Fruit fly (Drosophila melanogaster) whole organism, wandering third instar larva: ENCODE results near the gene Alg10.

Experiments
- CrebA ChIP-seq: fragments of 200-800 bp; sonication (Bioruptor generic); optimal IDR thresholded peaks from 2 replicates; lab custom pipeline; 2016; ENCODE audit warnings: missing biosample characterization, mild to moderate bottlenecking, missing genetic modification characterization, borderline replicate concordance
- Hnf4 ChIP-seq: fragments of 200-800 bp; sonication (Bioruptor generic); optimal IDR thresholded peaks from 2 replicates; lab custom pipeline; 2016; ENCODE audit warnings: missing biosample characterization, mild to moderate bottlenecking, missing genetic modification characterization
- OdsH ChIP-seq: fragments of 200-800 bp; sonication (Bioruptor generic); optimal IDR thresholded peaks from 2 replicates; lab custom pipeline; 2016; ENCODE audit warnings: missing biosample characterization, mild to moderate bottlenecking, missing genetic modification characterization
- pan ChIP-seq: fragments of >200 bp; optimal IDR thresholded peaks from 2 replicates; lab custom pipeline; 2017
- rgr ChIP-seq: fragments of 200-800 bp; sonication (Bioruptor generic); optimal IDR thresholded peaks from 3 replicates; lab custom pipeline; 2016; ENCODE audit warnings: missing biosample characterization, mild to moderate bottlenecking, missing genetic modification characterization
- usp ChIP-seq: fragments of >200 bp; optimal IDR thresholded peaks from 2 replicates; lab custom pipeline; 2017; ENCODE audit warnings: missing biosample characterization, missing genetic modification characterization

dm6 chr3L:11164899-11165298 is at the start of gene Alg10:
- TF ChIP-seq CrebA (GFP tag; lab: Kevin White, UChicago): no peak
- no peak for TF ChIP-seq rgr (GFP tag; lab: Kevin White, UChicago)
- TF ChIP-seq OdsH (GFP tag; lab: Kevin White, UChicago): no peak
- TF ChIP-seq pan (lab: Kevin White, UChicago): no peak
- TF ChIP-seq Hnf4: no peak
- no peak for TF ChIP-seq usp (GFP tag; lab: Kevin White, UChicago)
